Worm (Caenorhabditis elegans) whole organism, L2 larva: ENCODE data around the gene algn-2.
A peak's percentile ranks its signal among the peaks of the same experiment; 100 is the strongest.

ENCODE experiments used
- C34F6.9 ChIP-seq: fragments of 150-350 bp; optimal IDR thresholded peaks from 2 replicates; lab custom pipeline; 2014; ENCODE audit warnings: missing biosample characterization, missing genetic modification characterization
- F13H6.1 ChIP-seq: sonication (generic microtip); optimal IDR thresholded peaks from 2 replicates; lab custom pipeline; 2016; ENCODE audit warnings: missing genetic modification characterization, missing compliant biosample characterization
- R02D3.7 ChIP-seq: fragments of 150-350 bp; optimal IDR thresholded peaks from 2 replicates; lab custom pipeline; 2014; ENCODE audit warnings: missing biosample characterization, missing genetic modification characterization
- Y55F3AM.14 ChIP-seq: fragments of 200-800 bp; sonication (Bioruptor generic); optimal IDR thresholded peaks from 2 replicates; lab custom pipeline; 2018; ENCODE audit warnings: mild to moderate bottlenecking, missing genetic modification characterization, missing compliant biosample characterization
- ZK546.5 ChIP-seq: sonication (generic microtip); optimal IDR thresholded peaks from 2 replicates; lab custom pipeline; 2017; ENCODE audit warnings: missing biosample characterization, missing genetic modification characterization
- alr-1 ChIP-seq: fragments of 150-350 bp; optimal IDR thresholded peaks from 2 replicates; lab custom pipeline; 2014; ENCODE audit warnings: missing biosample characterization, missing genetic modification characterization
- aly-2 ChIP-seq: fragments of 150-350 bp; optimal IDR thresholded peaks from 2 replicates; lab custom pipeline; 2014; ENCODE audit warnings: missing biosample characterization, missing genetic modification characterization
- ama-1 ChIP-seq: fragments of 150-350 bp; optimal IDR thresholded peaks from 2 replicates; lab custom pipeline; 2018; ENCODE audit warnings: inconsistent platforms
- blmp-1 ChIP-seq: sonication (generic microtip); optimal IDR thresholded peaks from 2 replicates; lab custom pipeline; 2017; ENCODE audit warnings: missing genetic modification characterization, mild to moderate bottlenecking, missing compliant biosample characterization, antibody characterized with exemption, moderate library complexity; ENCODE audit not compliant: insufficient read depth
- ceh-16 ChIP-seq: fragments of 150-350 bp; optimal IDR thresholded peaks from 2 replicates; lab custom pipeline; 2014; ENCODE audit warnings: missing biosample characterization, missing genetic modification characterization
- ceh-82 ChIP-seq: fragments of 150-350 bp; optimal IDR thresholded peaks from 2 replicates; lab custom pipeline; 2014; ENCODE audit warnings: missing biosample characterization, missing genetic modification characterization
- crh-2 ChIP-seq: sonication (generic microtip); optimal IDR thresholded peaks from 2 replicates; lab custom pipeline; 2017; ENCODE audit warnings: missing biosample characterization, missing genetic modification characterization
- dmd-4 ChIP-seq: sonication (generic microtip); optimal IDR thresholded peaks from 2 replicates; lab custom pipeline; 2017; ENCODE audit warnings: missing biosample characterization, missing genetic modification characterization
- egl-27 ChIP-seq: sonication (generic microtip); optimal IDR thresholded peaks from 3 replicates; lab custom pipeline; 2017; ENCODE audit warnings: missing biosample characterization, missing genetic modification reagents, missing genetic modification characterization
- elt-1 ChIP-seq: fragments of 150-350 bp; optimal IDR thresholded peaks from 2 replicates; lab custom pipeline; 2014; ENCODE audit warnings: missing biosample characterization, missing genetic modification characterization
- elt-3 ChIP-seq: sonication (generic microtip); optimal IDR thresholded peaks from 2 replicates; lab custom pipeline; 2017; ENCODE audit warnings: missing biosample characterization, missing genetic modification characterization
- fos-1 ChIP-seq: fragments of 150-350 bp; optimal IDR thresholded peaks from 2 replicates; lab custom pipeline; 2014; ENCODE audit warnings: missing biosample characterization, missing genetic modification characterization
- gmeb-1 ChIP-seq: fragments of 150-350 bp; optimal IDR thresholded peaks from 2 replicates; lab custom pipeline; 2014; ENCODE audit warnings: missing biosample characterization, missing genetic modification characterization
- lin-11 ChIP-seq: fragments of 150-350 bp; sonication (generic microtip); optimal IDR thresholded peaks from 2 replicates; lab custom pipeline; 2014; ENCODE audit warnings: missing biosample characterization, missing genetic modification characterization, inconsistent platforms, mixed read lengths
- lin-13 ChIP-seq: fragments of 150-350 bp; optimal IDR thresholded peaks from 2 replicates; lab custom pipeline; 2014; ENCODE audit warnings: missing biosample characterization, missing genetic modification reagents, missing genetic modification characterization
- lin-39 ChIP-seq: fragments of 150-350 bp; optimal IDR thresholded peaks from 2 replicates; lab custom pipeline; 2014; ENCODE audit warnings: missing biosample characterization, missing genetic modification reagents, missing genetic modification characterization
- lsy-2 ChIP-seq, 2 experiments: fragments of 150-350 bp in 1 of 2; sonication (generic microtip) in 1 of 2; optimal IDR thresholded peaks; 2 replicates each; lab custom pipeline; 2014 to 2017; ENCODE audit warnings: missing biosample characterization in 2 of 2, missing genetic modification characterization in 2 of 2
- mab-5 ChIP-seq: fragments of 150-350 bp; optimal IDR thresholded peaks from 2 replicates; lab custom pipeline; 2014; ENCODE audit warnings: missing biosample characterization, missing genetic modification characterization
- mbf-1 ChIP-seq: sonication (generic microtip); optimal IDR thresholded peaks from 2 replicates; lab custom pipeline; 2017; ENCODE audit warnings: missing biosample characterization, missing genetic modification characterization
- mdl-1 ChIP-seq, 2 experiments: fragments of 150-350 bp in 1 of 2; sonication (generic microtip) in 1 of 2; optimal IDR thresholded peaks; 2 replicates each; lab custom pipeline; 2017; ENCODE audit warnings: missing biosample characterization in 2 of 2, missing genetic modification characterization in 2 of 2
- nhr-10 ChIP-seq: sonication (generic microtip); optimal IDR thresholded peaks from 2 replicates; lab custom pipeline; 2017; ENCODE audit warnings: missing biosample characterization, missing genetic modification characterization
- nhr-11 ChIP-seq: fragments of 150-350 bp; optimal IDR thresholded peaks from 2 replicates; lab custom pipeline; 2014; ENCODE audit warnings: missing biosample characterization, missing genetic modification characterization
- nhr-12 ChIP-seq: fragments of 150-350 bp; optimal IDR thresholded peaks from 2 replicates; lab custom pipeline; 2014; ENCODE audit warnings: missing biosample characterization, missing genetic modification characterization
- nhr-129 ChIP-seq: fragments of 150-350 bp; optimal IDR thresholded peaks from 2 replicates; lab custom pipeline; 2014; ENCODE audit warnings: missing biosample characterization, missing genetic modification characterization
- nhr-21 ChIP-seq: fragments of 150-350 bp; optimal IDR thresholded peaks from 2 replicates; lab custom pipeline; 2014; ENCODE audit warnings: missing biosample characterization, missing genetic modification characterization
- nhr-23 ChIP-seq: fragments of 150-350 bp; optimal IDR thresholded peaks from 2 replicates; lab custom pipeline; 2014; ENCODE audit warnings: missing biosample characterization, missing genetic modification reagents, missing genetic modification characterization
- nhr-237 ChIP-seq: fragments of 150-350 bp; optimal IDR thresholded peaks from 2 replicates; lab custom pipeline; 2014; ENCODE audit warnings: missing biosample characterization, missing genetic modification characterization
- nhr-25 ChIP-seq: fragments of 150-350 bp; sonication (generic microtip); optimal IDR thresholded peaks from 3 replicates; lab custom pipeline; 2014; ENCODE audit warnings: missing biosample characterization, missing genetic modification characterization
- nhr-6 ChIP-seq: fragments of 150-350 bp; optimal IDR thresholded peaks from 2 replicates; lab custom pipeline; 2014; ENCODE audit warnings: missing biosample characterization, missing genetic modification characterization
- nhr-77 ChIP-seq: fragments of 150-350 bp; optimal IDR thresholded peaks from 2 replicates; lab custom pipeline; 2014; ENCODE audit warnings: missing biosample characterization, missing genetic modification characterization
- peb-1 ChIP-seq: fragments of 150-350 bp; optimal IDR thresholded peaks from 2 replicates; lab custom pipeline; 2014; ENCODE audit warnings: missing biosample characterization, missing genetic modification characterization
- sem-4 ChIP-seq: fragments of 150-350 bp; optimal IDR thresholded peaks from 2 replicates; lab custom pipeline; 2014; ENCODE audit warnings: missing biosample characterization, missing genetic modification reagents, missing genetic modification characterization
- skn-1 ChIP-seq: sonication (generic microtip); optimal IDR thresholded peaks from 2 replicates; lab custom pipeline; 2017; ENCODE audit warnings: missing biosample characterization, missing genetic modification characterization
- sma-3 ChIP-seq: sonication (generic microtip); optimal IDR thresholded peaks from 2 replicates; lab custom pipeline; 2016; ENCODE audit warnings: missing genetic modification reagents, missing genetic modification characterization, missing compliant biosample characterization
- sma-9 ChIP-seq, 2 experiments: fragments of 150-350 bp in 1 of 2; sonication (generic microtip) in 1 of 2; optimal IDR thresholded peaks; 2 replicates each; lab custom pipeline; 2014 to 2016; ENCODE audit warnings: missing genetic modification characterization in 2 of 2, mild to moderate bottlenecking in 1 of 2, missing biosample characterization in 1 of 2, missing compliant biosample characterization in 1 of 2, missing genetic modification reagents in 1 of 2, moderate library complexity in 1 of 2
- snpc-4 ChIP-seq: fragments of 150-350 bp; optimal IDR thresholded peaks from 2 replicates; lab custom pipeline; 2014; ENCODE audit warnings: missing biosample characterization, missing genetic modification characterization
- unc-39 ChIP-seq: fragments of 150-350 bp; optimal IDR thresholded peaks from 2 replicates; lab custom pipeline; 2014; ENCODE audit warnings: missing biosample characterization, missing genetic modification characterization
- unc-55 ChIP-seq: fragments of 150-350 bp; sonication (generic microtip); optimal IDR thresholded peaks from 3 replicates; lab custom pipeline; 2014; ENCODE audit warnings: missing biosample characterization, missing genetic modification reagents, missing genetic modification characterization
- unc-62 ChIP-seq: fragments of 150-350 bp; optimal IDR thresholded peaks from 2 replicates; lab custom pipeline; 2014; ENCODE audit warnings: missing biosample characterization, missing genetic modification reagents, missing genetic modification characterization
- zag-1 ChIP-seq: fragments of 150-350 bp; optimal IDR thresholded peaks from 2 replicates; lab custom pipeline; 2014; ENCODE audit warnings: missing biosample characterization, missing genetic modification characterization
- ztf-1 ChIP-seq: fragments of 200-800 bp; sonication (Bioruptor generic); conservative IDR thresholded peaks from 2 replicates; pipeline ENCODE4 v1.3.6; 2022; ENCODE audit warnings: missing genetic modification characterization, missing compliant biosample characterization
- ztf-11 ChIP-seq: sonication (generic microtip); optimal IDR thresholded peaks from 2 replicates; lab custom pipeline; 2017; ENCODE audit warnings: missing biosample characterization, missing genetic modification characterization
- ztf-4 ChIP-seq: fragments of 150-350 bp; optimal IDR thresholded peaks from 2 replicates; lab custom pipeline; 2014; ENCODE audit warnings: missing biosample characterization, missing genetic modification characterization

algn-2 gene

ce11 chrII:5374967-5375366 is at the start of gene algn-2:
Gene algn-2 (plus strand): TSS chrII:5375267.
- TF ChIP-seq C34F6.9 (no peak), dmd-4 (tag; lab: Kevin White, UChicago) (no peak), egl-27 (no peak), alr-1 (tag; lab: Kevin White, UChicago) (no peak), nhr-129 (tag; lab: Kevin White, UChicago) (no peak), ztf-1 (no peak), unc-55 (GFP tag; lab: Kevin White, UChicago) (no peak), nhr-25 (tag; lab: Kevin White, UChicago) (no peak), mdl-1 (tag; optimal IDR thresholded peaks at IDR 0.05; lab: Kevin White, UChicago) (no peak), ZK546.5 (tag; lab: Kevin White, UChicago) (no peak), lsy-2 (tag; optimal IDR thresholded peaks at IDR 0.05; lab: Kevin White, UChicago) (no peak), nhr-10 (tag; lab: Kevin White, UChicago) (no peak), elt-3 (tag; lab: Kevin White, UChicago) (no peak), ceh-16 (tag; lab: Kevin White, UChicago) (no peak), elt-1 (tag; lab: Kevin White, UChicago) (no peak)

- peak; percentile 30 for TF ChIP-seq ztf-4
- no peak for TF ChIP-seq ztf-1
- TF ChIP-seq elt-3 (tag; lab: Kevin White, UChicago): no peak
- no peak for TF ChIP-seq snpc-4
- TF ChIP-seq ZK546.5 (tag; lab: Kevin White, UChicago): no peak
- TF ChIP-seq nhr-25 (tag; lab: Kevin White, UChicago): no peak
- TF ChIP-seq dmd-4 (tag; lab: Kevin White, UChicago): no peak
- no peak for TF ChIP-seq ceh-82 (tag; lab: Kevin White, UChicago)
- no peak for TF ChIP-seq lin-13 (GFP tag; lab: Kevin White, UChicago)
- peak; percentile 90 for TF ChIP-seq C34F6.9
- TF ChIP-seq nhr-77 (tag; lab: Kevin White, UChicago): no peak
- no peak for TF ChIP-seq nhr-10 (tag; lab: Kevin White, UChicago)
- TF ChIP-seq lin-39 (tag; lab: Kevin White, UChicago): no peak
- no peak for TF ChIP-seq nhr-23 (tag; lab: Kevin White, UChicago)
- peak; percentile 81 for TF ChIP-seq unc-55 (GFP tag; lab: Kevin White, UChicago)
- peak; percentile 4 for TF ChIP-seq lin-11 (tag; lab: Kevin White, UChicago)
- TF ChIP-seq zag-1 (tag; lab: Kevin White, UChicago): peak; percentile 77
- peak; percentile 19 for TF ChIP-seq nhr-6 (tag; lab: Kevin White, UChicago)
- TF ChIP-seq egl-27: peak; percentile 78
- TF ChIP-seq skn-1 (tag; lab: Kevin White, UChicago): no peak
- peak; percentile 33 to 76 for TF ChIP-seq lsy-2 (tag; optimal IDR thresholded peaks at IDR 0.05; lab: Kevin White, UChicago)
- TF ChIP-seq F13H6.1 (tag; lab: Kevin White, UChicago): peak; percentile 83
- no peak for TF ChIP-seq ama-1 (lab: Kevin White, UChicago)
- peak; percentile 11 for TF ChIP-seq alr-1 (tag; lab: Kevin White, UChicago)
- TF ChIP-seq unc-39 (tag; lab: Kevin White, UChicago): no peak
- TF ChIP-seq ceh-16 (tag; lab: Kevin White, UChicago): no peak
- TF ChIP-seq mbf-1: no peak
- TF ChIP-seq elt-1 (tag; lab: Kevin White, UChicago): no peak
- TF ChIP-seq mdl-1 (tag; optimal IDR thresholded peaks at IDR 0.05; lab: Kevin White, UChicago): peak; percentile 21 to 67
- TF ChIP-seq mab-5: no peak
- peak; percentile 15 for TF ChIP-seq sma-3 (GFP tag; lab: Kevin White, UChicago)
- TF ChIP-seq nhr-21 (tag; lab: Kevin White, UChicago): peak; percentile 52
- TF ChIP-seq gmeb-1: no peak
- TF ChIP-seq aly-2 (tag; lab: Kevin White, UChicago): no peak
- peak; percentile 24 for TF ChIP-seq sem-4
- TF ChIP-seq Y55F3AM.14 (GFP tag; lab: Kevin White, UChicago): peak; percentile 30
- TF ChIP-seq nhr-129 (tag; lab: Kevin White, UChicago): peak; percentile 91
- peak; percentile 68 for TF ChIP-seq fos-1 (tag; lab: Kevin White, UChicago)
- TF ChIP-seq blmp-1 (tag; lab: Kevin White, UChicago): no peak
- no peak for TF ChIP-seq unc-62 (GFP tag; lab: Kevin White, UChicago)
- no peak for TF ChIP-seq nhr-11
- TF ChIP-seq nhr-12 (tag; lab: Kevin White, UChicago): no peak
- TF ChIP-seq crh-2 (tag; lab: Kevin White, UChicago): peak; percentile 93
- TF ChIP-seq ztf-11: no peak
- TF ChIP-seq nhr-237 (tag; lab: Kevin White, UChicago): no peak
- no peak for TF ChIP-seq R02D3.7 (tag; lab: Kevin White, UChicago)
- no peak for TF ChIP-seq peb-1
- TF ChIP-seq sma-9 (GFP tag; optimal IDR thresholded peaks at IDR 0.05; lab: Kevin White, UChicago): peak; percentile 85
- peak; percentile 21 for TF ChIP-seq sma-9 (tag; optimal IDR thresholded peaks at IDR 0.05; lab: Kevin White, UChicago)
These were observed 48.9 kb upstream of the algn-2 start for ce11 chrII:5326024-5326627.
